Fruit fly (Drosophila melanogaster) whole organism, embryonic: ENCODE results near the gene Egfrap.

Experiments
- CG11456 ChIP-seq: fragments of 200-800 bp; sonication (Bioruptor generic); IDR thresholded peaks from 3 replicates; pipeline ENCODE4 v1.3.6; 2022; ENCODE audit warnings: missing biosample characterization, missing genetic modification characterization
- CG12219 ChIP-seq: fragments of 200-800 bp; sonication (Bioruptor generic); optimal IDR thresholded peaks from 3 replicates; lab custom pipeline; 2018; ENCODE audit warnings: missing biosample characterization, mild to moderate bottlenecking, missing genetic modification characterization
- CG17361 ChIP-seq: fragments of 200-800 bp; sonication (Bioruptor generic); IDR thresholded peaks from 3 replicates; pipeline ENCODE4 v1.3.6; 2022; ENCODE audit warnings: missing biosample characterization, missing genetic modification characterization
- CG2889 ChIP-seq: fragments of 200-800 bp; sonication (Bioruptor generic); IDR thresholded peaks from 3 replicates; pipeline ENCODE4 v1.3.6; 2022; ENCODE audit warnings: missing biosample characterization, missing genetic modification characterization
- CG34224 ChIP-seq: fragments of 200-800 bp; sonication (Bioruptor generic); IDR thresholded peaks from 3 replicates; pipeline ENCODE4 v1.3.6; 2022; ENCODE audit warnings: missing biosample characterization, missing genetic modification characterization; ENCODE audit not compliant: partially characterized antibody
- MESR4 ChIP-seq: fragments of 200-800 bp; sonication (Bioruptor generic); optimal IDR thresholded peaks from 2 replicates; lab custom pipeline; 2018; ENCODE audit warnings: missing biosample characterization, mild to moderate bottlenecking, missing genetic modification characterization, moderate library complexity
- ac ChIP-seq: fragments of 200-800 bp; sonication (Bioruptor generic); optimal IDR thresholded peaks from 3 replicates; lab custom pipeline; 2017; ENCODE audit warnings: missing biosample characterization, mild to moderate bottlenecking, missing genetic modification characterization
- caup ChIP-seq: fragments of 200-800 bp; sonication (Bioruptor generic); optimal IDR thresholded peaks from 3 replicates; lab custom pipeline; 2017; ENCODE audit warnings: missing biosample characterization, mild to moderate bottlenecking, missing genetic modification characterization, moderate library complexity; ENCODE audit not compliant: severe bottlenecking
- crol ChIP-seq: fragments of 200-800 bp; sonication (Bioruptor generic); IDR thresholded peaks from 2 replicates; pipeline ENCODE4 v1.3.6; 2022; ENCODE audit warnings: missing biosample characterization, missing genetic modification characterization
- eve ChIP-seq, 2 experiments: fragments of >200 bp; optimal IDR thresholded peaks; 2 replicates each; lab custom pipeline; 2017; ENCODE audit warnings: missing biosample characterization in 2 of 2, missing genetic modification characterization in 2 of 2
- jing ChIP-seq: fragments of 200-800 bp; sonication (Bioruptor generic); optimal IDR thresholded peaks from 2 replicates; lab custom pipeline; 2018; ENCODE audit warnings: missing biosample characterization, mild to moderate bottlenecking, missing genetic modification characterization

- no peak for TF ChIP-seq CG34224 (GFP tag; lab: Robert Waterston, UW)
- TF ChIP-seq eve (GFP tag; optimal IDR thresholded peaks at IDR 0.05; lab: Kevin White, UChicago) = no peak
- TF ChIP-seq MESR4 = no peak
- no peak for TF ChIP-seq CG11456 (GFP tag; lab: Robert Waterston, UW)
- TF ChIP-seq crol (GFP tag; lab: Robert Waterston, UW) = no peak
- no peak for TF ChIP-seq ac (GFP tag; lab: Kevin White, UChicago)
- no peak for TF ChIP-seq jing
- TF ChIP-seq CG2889 = no peak
- no peak for TF ChIP-seq caup
- TF ChIP-seq CG12219 = no peak
- TF ChIP-seq CG17361 (GFP tag; lab: Robert Waterston, UW) = no peak
Measured at dm6 chr3L:5941508-5941907, 8.9 kb downstream of the Egfrap start.
